Fruit fly (Drosophila melanogaster) whole organism, embryonic: ENCODE measurements around the gene RabX6.

Source experiments
- CG3281 ChIP-seq: fragments of 200-800 bp; sonication (Bioruptor generic); optimal IDR thresholded peaks from 3 replicates; lab custom pipeline; 2017; ENCODE audit warnings: missing biosample characterization, mild to moderate bottlenecking, missing genetic modification characterization
- CG4404 ChIP-seq: fragments of 200-800 bp; sonication (Bioruptor generic); IDR thresholded peaks from 2 replicates; pipeline ENCODE4 v1.3.6; 2022; ENCODE audit warnings: missing biosample characterization, missing genetic modification characterization
- p53 ChIP-seq: fragments of 200-800 bp; sonication (Bioruptor generic); optimal IDR thresholded peaks from 2 replicates; lab custom pipeline; 2016; ENCODE audit warnings: missing biosample characterization, missing genetic modification characterization
- usp ChIP-seq: fragments of >200 bp; optimal IDR thresholded peaks from 2 replicates; lab custom pipeline; 2017; ENCODE audit warnings: missing biosample characterization, missing genetic modification characterization
- yki ChIP-seq: fragments of >200 bp; optimal IDR thresholded peaks from 3 replicates; lab custom pipeline; 2018

dm6 chr3L:738523-739356, 48.4 kb downstream of the RabX6 start:
- TF ChIP-seq usp (GFP tag; lab: Kevin White, UChicago) (no peak), p53 (GFP tag; lab: Kevin White, UChicago) (no peak), yki (lab: Kevin White, UChicago) (peak; percentile 83), CG4404 (GFP tag; lab: Robert Waterston, UW) (peak; percentile 80), CG3281 (GFP tag; lab: Kevin White, UChicago) (peak; percentile 88)
